Worm (Caenorhabditis elegans) whole organism, L1 larva: Measurements from ENCODE around the gene C28C12.12.
A peak's percentile ranks its signal among the peaks of the same experiment; 100 is the strongest.

Experiments used
- C04F5.9 ChIP-seq: sonication (generic microtip); optimal IDR thresholded peaks from 2 replicates; lab custom pipeline; 2016; ENCODE audit warnings: missing genetic modification characterization, missing compliant biosample characterization
- C34B4.2 ChIP-seq: sonication (generic microtip); optimal IDR thresholded peaks from 2 replicates; lab custom pipeline; 2017; ENCODE audit warnings: mild to moderate bottlenecking, missing genetic modification characterization, missing compliant biosample characterization
- F16B12.6 ChIP-seq: fragments of 150-350 bp; optimal IDR thresholded peaks from 2 replicates; lab custom pipeline; 2014; ENCODE audit warnings: missing biosample characterization, missing genetic modification characterization
- Y116A8C.19 ChIP-seq: sonication (generic microtip); optimal IDR thresholded peaks from 2 replicates; lab custom pipeline; 2016; ENCODE audit warnings: missing compliant biosample characterization, missing genetic modification characterization, borderline replicate concordance
- alr-1 ChIP-seq: fragments of 200-800 bp; sonication (Bioruptor generic); optimal IDR thresholded peaks from 2 replicates; lab custom pipeline; 2018; ENCODE audit warnings: borderline replicate concordance, mild to moderate bottlenecking, missing genetic modification characterization, missing compliant biosample characterization
- aly-2 ChIP-seq: fragments of 150-350 bp; optimal IDR thresholded peaks from 2 replicates; lab custom pipeline; 2014; ENCODE audit warnings: missing biosample characterization, missing genetic modification characterization
- ceh-63 ChIP-seq: fragments of 200-800 bp; sonication (Bioruptor generic); optimal IDR thresholded peaks from 2 replicates; lab custom pipeline; 2018; ENCODE audit warnings: mild to moderate bottlenecking, missing genetic modification characterization, missing compliant biosample characterization
- ceh-82 ChIP-seq, 3 experiments: fragments of 150-350 bp in 1 of 3; sonication (generic microtip) in 2 of 3; optimal IDR thresholded peaks; 2 replicates each; lab custom pipeline; 2014 to 2017; ENCODE audit warnings: missing biosample characterization in 3 of 3, missing genetic modification characterization in 3 of 3
- ces-1 ChIP-seq: fragments of 150-350 bp; optimal IDR thresholded peaks from 2 replicates; lab custom pipeline; 2014; ENCODE audit warnings: missing biosample characterization, missing genetic modification reagents, missing genetic modification characterization
- dsc-1 ChIP-seq: sonication (generic microtip); optimal IDR thresholded peaks from 2 replicates; lab custom pipeline; 2016; ENCODE audit warnings: mild to moderate bottlenecking, missing genetic modification characterization, missing compliant biosample characterization
- efl-1 ChIP-seq, 4 experiments: fragments of 150-350 bp; optimal IDR thresholded peaks in 3 of 4; peaks in 1 of 4; 1 replicate in 1 of 4; 2 replicates in 3 of 4; lab custom pipeline; 2014; ENCODE audit warnings: missing biosample characterization in 2 of 4, missing genetic modification characterization in 2 of 4, missing genetic modification reagents in 2 of 4
- efl-3 ChIP-seq: fragments of 200-800 bp; sonication (Bioruptor generic); optimal IDR thresholded peaks from 2 replicates; lab custom pipeline; 2018; ENCODE audit warnings: mild to moderate bottlenecking, missing genetic modification characterization, missing compliant biosample characterization
- elt-2 ChIP-seq: sonication (generic microtip); optimal IDR thresholded peaks from 2 replicates; lab custom pipeline; 2016; ENCODE audit warnings: missing genetic modification characterization, mild to moderate bottlenecking, inconsistent platforms, missing compliant biosample characterization, missing genetic modification reagents
- elt-3 ChIP-seq, 6 experiments: fragments of 150-350 bp in 1 of 6; sonication (generic microtip); optimal IDR thresholded peaks; 2 replicates each; lab custom pipeline; 2017 to 2018; ENCODE audit warnings: missing biosample characterization in 6 of 6, missing genetic modification characterization in 6 of 6, inconsistent platforms in 1 of 6
- fkh-10 ChIP-seq: sonication (generic microtip); optimal IDR thresholded peaks from 2 replicates; lab custom pipeline; 2017; ENCODE audit warnings: missing biosample characterization, missing genetic modification reagents, missing genetic modification characterization
- fkh-4 ChIP-seq: sonication (generic microtip); optimal IDR thresholded peaks from 2 replicates; lab custom pipeline; 2016; ENCODE audit warnings: missing compliant biosample characterization, missing genetic modification characterization, borderline replicate concordance
- fos-1 ChIP-seq: fragments of 150-350 bp; optimal IDR thresholded peaks from 2 replicates; lab custom pipeline; 2014; ENCODE audit warnings: missing biosample characterization, missing genetic modification characterization
- grh-1 ChIP-seq: fragments of 200-800 bp; sonication (Bioruptor generic); IDR thresholded peaks from 2 replicates; pipeline ENCODE4 v1.3.6; 2022; ENCODE audit warnings: missing genetic modification reagents, missing genetic modification characterization, missing compliant biosample characterization
- hlh-17 ChIP-seq: fragments of 200-800 bp; sonication (Bioruptor generic); optimal IDR thresholded peaks from 2 replicates; lab custom pipeline; 2018; ENCODE audit warnings: missing genetic modification characterization, mild to moderate bottlenecking, missing compliant biosample characterization, moderate library complexity, borderline replicate concordance
- hpl-2 ChIP-seq: fragments of 150-350 bp; optimal IDR thresholded peaks from 2 replicates; lab custom pipeline; 2014; ENCODE audit warnings: missing biosample characterization, missing genetic modification reagents, missing genetic modification characterization
- isw-1 ChIP-seq: fragments of 200-800 bp; sonication (Bioruptor generic); IDR thresholded peaks from 2 replicates; pipeline ENCODE4 v1.3.6; 2022; ENCODE audit warnings: missing genetic modification characterization, missing compliant biosample characterization
- jun-1 ChIP-seq: fragments of 150-350 bp; optimal IDR thresholded peaks from 2 replicates; lab custom pipeline; 2014; ENCODE audit warnings: missing biosample characterization, missing genetic modification reagents, missing genetic modification characterization
- lin-13 ChIP-seq: fragments of 150-350 bp; optimal IDR thresholded peaks from 2 replicates; lab custom pipeline; 2014; ENCODE audit warnings: missing biosample characterization, missing genetic modification reagents, missing genetic modification characterization
- lin-15B ChIP-seq: fragments of 150-350 bp; sonication (generic microtip); optimal IDR thresholded peaks from 3 replicates; lab custom pipeline; 2014; ENCODE audit warnings: missing biosample characterization, missing genetic modification characterization
- lin-35 ChIP-seq, 2 experiments: fragments of 150-350 bp; optimal IDR thresholded peaks; 2 replicates each; lab custom pipeline; 2014; ENCODE audit warnings: missing biosample characterization in 2 of 2, missing genetic modification characterization in 2 of 2, missing genetic modification reagents in 2 of 2
- lsy-2 ChIP-seq, 2 experiments: fragments of 150-350 bp; optimal IDR thresholded peaks; 2 replicates each; lab custom pipeline; 2014; ENCODE audit warnings: missing biosample characterization in 2 of 2, missing genetic modification characterization in 2 of 2
- mab-9 ChIP-seq: fragments of 200-800 bp; sonication (Bioruptor generic); IDR thresholded peaks from 2 replicates; pipeline ENCODE4 v1.3.6; 2022; ENCODE audit warnings: missing genetic modification reagents, missing genetic modification characterization, missing compliant biosample characterization
- mdl-1 ChIP-seq, 2 experiments: fragments of 150-350 bp; optimal IDR thresholded peaks; 2 replicates each; lab custom pipeline; 2014 to 2017; ENCODE audit warnings: missing biosample characterization in 2 of 2, missing genetic modification characterization in 2 of 2, inconsistent platforms in 1 of 2
- mef-2 ChIP-seq: fragments of 150-350 bp; optimal IDR thresholded peaks from 2 replicates; lab custom pipeline; 2014; ENCODE audit warnings: missing biosample characterization, missing genetic modification characterization
- mep-1 ChIP-seq: fragments of 150-350 bp; optimal IDR thresholded peaks from 2 replicates; lab custom pipeline; 2014; ENCODE audit warnings: missing biosample characterization, missing genetic modification characterization
- nhr-11 ChIP-seq: fragments of 150-350 bp; optimal IDR thresholded peaks from 2 replicates; lab custom pipeline; 2014; ENCODE audit warnings: missing biosample characterization, missing genetic modification characterization
- nhr-12 ChIP-seq: sonication (generic microtip); optimal IDR thresholded peaks from 2 replicates; lab custom pipeline; 2017; ENCODE audit warnings: missing biosample characterization, missing genetic modification characterization
- nhr-20 ChIP-seq: sonication (generic microtip); optimal IDR thresholded peaks from 2 replicates; lab custom pipeline; 2016; ENCODE audit warnings: mild to moderate bottlenecking, missing genetic modification characterization, missing compliant biosample characterization
- nhr-47 ChIP-seq: sonication (generic microtip); optimal IDR thresholded peaks from 2 replicates; lab custom pipeline; 2016; ENCODE audit warnings: mild to moderate bottlenecking, missing genetic modification characterization, moderate library complexity, missing compliant biosample characterization
- nhr-90 ChIP-seq: sonication (generic microtip); optimal IDR thresholded peaks from 2 replicates; lab custom pipeline; 2016; ENCODE audit warnings: mild to moderate bottlenecking, missing genetic modification characterization, missing compliant biosample characterization; ENCODE audit not compliant: poor library complexity
- pag-3 ChIP-seq: sonication (generic microtip); optimal IDR thresholded peaks from 2 replicates; lab custom pipeline; 2017; ENCODE audit warnings: missing genetic modification characterization, mild to moderate bottlenecking, missing compliant biosample characterization, antibody characterized with exemption, borderline replicate concordance; ENCODE audit not compliant: insufficient read depth
- pax-3 ChIP-seq: fragments of 200-800 bp; sonication (Bioruptor generic); optimal IDR thresholded peaks from 2 replicates; lab custom pipeline; 2018; ENCODE audit warnings: mild to moderate bottlenecking, missing genetic modification characterization, moderate library complexity, missing compliant biosample characterization
- pqm-1 ChIP-seq: sonication (generic microtip); optimal IDR thresholded peaks from 3 replicates; lab custom pipeline; 2017; ENCODE audit warnings: missing biosample characterization, missing genetic modification characterization
- rnt-1 ChIP-seq: sonication (generic microtip); optimal IDR thresholded peaks from 2 replicates; lab custom pipeline; 2016; ENCODE audit warnings: mild to moderate bottlenecking, missing genetic modification characterization, moderate library complexity, missing compliant biosample characterization
- sox-4 ChIP-seq: sonication (generic microtip); optimal IDR thresholded peaks from 2 replicates; lab custom pipeline; 2016; ENCODE audit warnings: missing genetic modification characterization, missing compliant biosample characterization
- sptf-1 ChIP-seq: fragments of 150-350 bp; optimal IDR thresholded peaks from 2 replicates; lab custom pipeline; 2014; ENCODE audit warnings: missing biosample characterization, missing genetic modification characterization
- swsn-7 ChIP-seq: sonication (generic microtip); optimal IDR thresholded peaks from 2 replicates; lab custom pipeline; 2016; ENCODE audit warnings: missing genetic modification characterization, missing compliant biosample characterization
- tbx-2 ChIP-seq: sonication (generic microtip); optimal IDR thresholded peaks from 2 replicates; lab custom pipeline; 2016; ENCODE audit warnings: missing genetic modification characterization, missing compliant biosample characterization
- unc-62 ChIP-seq: fragments of 150-350 bp; optimal IDR thresholded peaks from 2 replicates; lab custom pipeline; 2014; ENCODE audit warnings: missing biosample characterization, missing genetic modification reagents, missing genetic modification characterization
- unc-86 ChIP-seq: sonication (generic microtip); optimal IDR thresholded peaks from 2 replicates; lab custom pipeline; 2016; ENCODE audit warnings: missing genetic modification characterization, missing compliant biosample characterization
- vab-15 ChIP-seq: sonication (generic microtip); optimal IDR thresholded peaks from 2 replicates; lab custom pipeline; 2017; ENCODE audit warnings: missing genotype, mild to moderate bottlenecking, missing genetic modification characterization, missing compliant biosample characterization
- xbp-1 ChIP-seq: sonication (generic microtip); optimal IDR thresholded peaks from 2 replicates; lab custom pipeline; 2016; ENCODE audit warnings: missing genetic modification characterization, missing compliant biosample characterization
- ztf-11 ChIP-seq, 2 experiments: sonication (generic microtip); optimal IDR thresholded peaks; 2 replicates each; lab custom pipeline; 2016 to 2017; ENCODE audit warnings: missing genetic modification characterization in 2 of 2, missing biosample characterization in 1 of 2, missing compliant biosample characterization in 1 of 2
- ztf-4 ChIP-seq: fragments of 150-350 bp; optimal IDR thresholded peaks from 2 replicates; lab custom pipeline; 2014; ENCODE audit warnings: missing biosample characterization, missing genetic modification characterization

The C28C12.12 gene

DNA sequence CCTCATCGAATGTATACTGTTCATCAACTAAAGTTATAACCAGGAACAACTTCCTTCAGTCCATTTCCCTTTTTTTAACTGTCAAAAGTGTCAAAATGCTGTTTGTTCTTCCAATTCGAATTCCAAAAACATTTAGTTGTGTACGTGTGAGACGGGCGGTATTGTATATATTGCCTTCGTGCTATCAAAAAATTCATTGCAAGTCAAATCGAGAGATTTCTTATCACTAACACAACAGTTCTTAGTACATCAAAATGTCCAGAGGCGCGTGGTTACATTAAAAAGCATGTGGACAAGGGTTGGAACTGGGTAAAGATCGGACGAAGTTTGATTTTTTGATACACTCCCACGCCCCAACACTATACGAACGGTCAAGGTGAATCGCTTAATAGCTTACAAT is 32.2 kb upstream of the C28C12.12 start (continued):
- TF ChIP-seq jun-1 (tag; lab: Kevin White, UChicago) = peak; percentile 31
- TF ChIP-seq mdl-1 (tag; optimal IDR thresholded peaks at IDR 0.05; lab: Kevin White, UChicago) = peak in 1 of 2 experiments; percentile 87
- peak; percentile 72 for TF ChIP-seq nhr-20
- TF ChIP-seq, all 84 proteins: peak for 18

DNA sequence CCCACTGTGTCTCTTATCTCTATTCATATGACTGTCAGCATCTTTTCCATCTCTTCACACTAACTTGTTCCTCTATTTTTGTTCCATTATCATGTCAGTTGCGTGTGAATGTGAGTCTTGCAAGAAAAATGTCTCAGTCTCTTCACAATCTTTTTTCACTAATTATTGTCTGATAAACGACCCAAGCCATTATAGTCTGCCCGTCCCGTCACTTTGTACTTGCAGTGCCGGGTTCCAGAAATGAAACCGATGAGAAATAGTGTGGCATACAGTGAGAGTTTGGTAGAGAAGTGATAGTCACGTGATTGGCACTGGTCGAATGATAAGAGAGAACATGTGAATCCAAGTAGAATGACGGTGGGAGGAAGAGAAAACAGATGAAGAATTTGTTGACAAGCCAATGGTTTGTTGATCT is 31.4 kb upstream of the C28C12.12 start:
- peak; percentile 63 for TF ChIP-seq xbp-1 (tag; lab: Kevin White, UChicago)
- TF ChIP-seq pax-3 (tag; lab: Kevin White, UChicago) = peak; percentile 40
- TF ChIP-seq hlh-17 (GFP tag; lab: Kevin White, UChicago) = no peak
- TF ChIP-seq fos-1 (tag; lab: Kevin White, UChicago) = no peak
- TF ChIP-seq pqm-1 (tag; lab: Kevin White, UChicago) = peak; percentile 68
- no peak for TF ChIP-seq alr-1 (tag; lab: Kevin White, UChicago)
- peak; percentile 60 to 84 for TF ChIP-seq lsy-2 (tag; optimal IDR thresholded peaks at IDR 0.05; lab: Kevin White, UChicago)
- TF ChIP-seq C04F5.9 (tag; lab: Kevin White, UChicago) = peak; percentile 12
- peak; percentile 83 for TF ChIP-seq mep-1 (tag; lab: Kevin White, UChicago)
- TF ChIP-seq nhr-47 (tag; lab: Kevin White, UChicago) = peak; percentile 79
- peak; percentile 44 for TF ChIP-seq lin-13
- TF ChIP-seq C34B4.2 (tag; lab: Kevin White, UChicago) = no peak
- no peak for TF ChIP-seq ces-1 (GFP tag; lab: Kevin White, UChicago)
- TF ChIP-seq lin-15B (tag; lab: Kevin White, UChicago) = no peak
- peak; percentile 64 for TF ChIP-seq swsn-7
- peak; percentile 88 for TF ChIP-seq ztf-4 (tag; lab: Kevin White, UChicago)
- peak; percentile 78 for TF ChIP-seq grh-1 (GFP tag; lab: Robert Waterston, UW)
- TF ChIP-seq pag-3 (tag; lab: Kevin White, UChicago) = no peak
- TF ChIP-seq unc-62 = no peak
- TF ChIP-seq sptf-1 (tag; lab: Kevin White, UChicago) = no peak
- peak; percentile 72 for TF ChIP-seq nhr-11 (tag; lab: Kevin White, UChicago)
- peak; percentile 75 for TF ChIP-seq hpl-2
- TF ChIP-seq fkh-4 = no peak
- TF ChIP-seq lin-35 (GFP tag; optimal IDR thresholded peaks at IDR 0.05; lab: Kevin White, UChicago) = peak; percentile 15 to 82
- no peak for TF ChIP-seq efl-3 (GFP tag; lab: Kevin White, UChicago)
- no peak for TF ChIP-seq F16B12.6 (tag; lab: Kevin White, UChicago)
- TF ChIP-seq isw-1 = no peak
- TF ChIP-seq ceh-82 (tag; optimal IDR thresholded peaks at IDR 0.05; lab: Kevin White, UChicago) = peak in 1 of 3 experiments; percentile 5
- TF ChIP-seq Y116A8C.19 (tag; lab: Kevin White, UChicago) = no peak
- no peak for TF ChIP-seq ztf-11 (tag; optimal IDR thresholded peaks at IDR 0.05; lab: Kevin White, UChicago)
- no peak for TF ChIP-seq dsc-1 (tag; lab: Kevin White, UChicago)
- TF ChIP-seq efl-1 (optimal IDR thresholded peaks at IDR 0.05; lab: Kevin White, UChicago) = peak; percentile 21 to 52
- peak in 1 of 2 experiments; percentile 95 for TF ChIP-seq efl-1 (GFP tag; optimal IDR thresholded peaks at IDR 0.05 in 1 of 2; lab: Kevin White, UChicago)
- peak; percentile 98 for TF ChIP-seq nhr-20
- no peak for TF ChIP-seq ceh-63 (GFP tag; lab: Kevin White, UChicago)
- TF ChIP-seq mdl-1 (tag; optimal IDR thresholded peaks at IDR 0.05; lab: Kevin White, UChicago) = peak in 1 of 2 experiments; percentile 95
- TF ChIP-seq aly-2 (tag; lab: Kevin White, UChicago) = no peak
- peak; percentile 90 for TF ChIP-seq tbx-2 (tag; lab: Kevin White, UChicago)
- no peak for TF ChIP-seq nhr-12 (tag; lab: Kevin White, UChicago)
- peak in 5 of 6 experiments; percentile 43 to 98 (median 73) for TF ChIP-seq elt-3 (tag; optimal IDR thresholded peaks at IDR 0.05; lab: Kevin White, UChicago)
- no peak for TF ChIP-seq fkh-10 (GFP tag; lab: Kevin White, UChicago)
- TF ChIP-seq vab-15 (tag; lab: Kevin White, UChicago) = peak; percentile 78
- TF ChIP-seq unc-86 (tag; lab: Kevin White, UChicago) = no peak
- peak; percentile 93 for TF ChIP-seq nhr-90 (tag; lab: Kevin White, UChicago)
- TF ChIP-seq rnt-1 (tag; lab: Kevin White, UChicago) = peak; percentile 28
- TF ChIP-seq elt-2 (tag; lab: Kevin White, UChicago) = peak; percentile 100
- peak; percentile 69 for TF ChIP-seq mef-2
- peak; percentile 6 for TF ChIP-seq sox-4 (tag; lab: Kevin White, UChicago)
- no peak for TF ChIP-seq mab-9 (GFP tag; lab: Robert Waterston, UW)
